Worm (Caenorhabditis elegans) whole organism, late embryonic: Measurements from ENCODE around the gene Y41G9A.6.

Experiments used
- C08G9.2 ChIP-seq: sonication (generic microtip); optimal IDR thresholded peaks from 2 replicates; lab custom pipeline; 2016; ENCODE audit warnings: mild to moderate bottlenecking, missing genetic modification characterization, moderate library complexity, missing compliant biosample characterization
- K02D7.2 ChIP-seq: sonication (generic microtip); optimal IDR thresholded peaks from 2 replicates; lab custom pipeline; 2017; ENCODE audit warnings: mild to moderate bottlenecking, missing genetic modification characterization, missing compliant biosample characterization
- K09A11.1 ChIP-seq: sonication (generic microtip); optimal IDR thresholded peaks from 2 replicates; lab custom pipeline; 2017; ENCODE audit warnings: antibody characterized with exemption, mild to moderate bottlenecking, missing genetic modification characterization, missing compliant biosample characterization; ENCODE audit not compliant: insufficient read depth
- T23F11.4 ChIP-seq: fragments of 200-800 bp; sonication (Bioruptor generic); optimal IDR thresholded peaks from 2 replicates; lab custom pipeline; 2018; ENCODE audit warnings: mild to moderate bottlenecking, missing genetic modification characterization, missing compliant biosample characterization
- Y22D7AL.16 ChIP-seq: sonication (generic microtip); optimal IDR thresholded peaks from 2 replicates; lab custom pipeline; 2016; ENCODE audit warnings: missing genetic modification characterization, missing compliant biosample characterization
- ahr-1 ChIP-seq: sonication (generic microtip); optimal IDR thresholded peaks from 2 replicates; lab custom pipeline; 2016; ENCODE audit warnings: missing genetic modification characterization, missing compliant biosample characterization
- ama-1 ChIP-seq: fragments of 150-350 bp; optimal IDR thresholded peaks from 2 replicates; lab custom pipeline; 2014
- ceh-18 ChIP-seq: sonication (generic microtip); optimal IDR thresholded peaks from 2 replicates; lab custom pipeline; 2016; ENCODE audit warnings: missing genetic modification characterization, missing compliant biosample characterization
- ceh-19 ChIP-seq: fragments of 200-800 bp; sonication (Bioruptor generic); optimal IDR thresholded peaks from 2 replicates; lab custom pipeline; 2018; ENCODE audit warnings: mild to moderate bottlenecking, missing genetic modification characterization, missing compliant biosample characterization
- ceh-22 ChIP-seq: sonication (generic microtip); optimal IDR thresholded peaks from 2 replicates; lab custom pipeline; 2017; ENCODE audit warnings: missing biosample characterization, missing genetic modification characterization
- ceh-30 ChIP-seq: fragments of 150-350 bp; optimal IDR thresholded peaks from 2 replicates; lab custom pipeline; 2014; ENCODE audit warnings: missing biosample characterization, missing genetic modification characterization
- ceh-31 ChIP-seq: sonication (generic microtip); optimal IDR thresholded peaks from 2 replicates; lab custom pipeline; 2016; ENCODE audit warnings: missing genetic modification characterization, missing compliant biosample characterization
- ceh-34 ChIP-seq: sonication (generic microtip); optimal IDR thresholded peaks from 2 replicates; lab custom pipeline; 2016; ENCODE audit warnings: mild to moderate bottlenecking, missing genetic modification characterization, missing compliant biosample characterization
- ceh-45 ChIP-seq: fragments of 200-800 bp; sonication (Bioruptor generic); IDR thresholded peaks from 2 replicates; pipeline ENCODE4 v1.3.6; 2022; ENCODE audit warnings: missing genetic modification reagents, missing genetic modification characterization, missing compliant biosample characterization
- ceh-48 ChIP-seq: sonication (generic microtip); optimal IDR thresholded peaks from 2 replicates; lab custom pipeline; 2016; ENCODE audit warnings: missing genetic modification characterization, inconsistent platforms, missing compliant biosample characterization
- ceh-6 ChIP-seq: fragments of 200-800 bp; sonication (Bioruptor generic); optimal IDR thresholded peaks from 2 replicates; lab custom pipeline; 2018; ENCODE audit warnings: mild to moderate bottlenecking, missing genetic modification characterization, missing compliant biosample characterization
- che-1 ChIP-seq: sonication (generic microtip); optimal IDR thresholded peaks from 2 replicates; lab custom pipeline; 2016; ENCODE audit warnings: mild to moderate bottlenecking, missing genetic modification characterization, missing compliant biosample characterization
- dmd-4 ChIP-seq: sonication (generic microtip); optimal IDR thresholded peaks from 2 replicates; lab custom pipeline; 2016; ENCODE audit warnings: borderline replicate concordance, missing genetic modification characterization, missing compliant biosample characterization
- elt-2 ChIP-seq: sonication (generic microtip); optimal IDR thresholded peaks from 2 replicates; lab custom pipeline; 2016; ENCODE audit warnings: missing genetic modification reagents, missing genetic modification characterization, missing compliant biosample characterization
- elt-4 ChIP-seq: sonication (generic microtip); optimal IDR thresholded peaks from 2 replicates; lab custom pipeline; 2016; ENCODE audit warnings: missing genetic modification characterization, missing compliant biosample characterization
- ets-4 ChIP-seq: sonication (generic microtip); optimal IDR thresholded peaks from 2 replicates; lab custom pipeline; 2016; ENCODE audit warnings: missing genetic modification characterization, missing compliant biosample characterization
- fax-1 ChIP-seq: sonication (generic microtip); optimal IDR thresholded peaks from 2 replicates; lab custom pipeline; 2016; ENCODE audit warnings: missing genotype, missing genetic modification characterization, missing compliant biosample characterization
- fkh-10 ChIP-seq: fragments of 150-350 bp; optimal IDR thresholded peaks from 2 replicates; lab custom pipeline; 2014; ENCODE audit warnings: missing biosample characterization, missing genetic modification reagents, missing genetic modification characterization
- fkh-6 ChIP-seq: sonication (generic microtip); optimal IDR thresholded peaks from 2 replicates; lab custom pipeline; 2016; ENCODE audit warnings: missing genetic modification characterization, missing compliant biosample characterization
- hlh-6 ChIP-seq: sonication (generic microtip); optimal IDR thresholded peaks from 2 replicates; lab custom pipeline; 2016; ENCODE audit warnings: missing genotype, missing genetic modification characterization, missing compliant biosample characterization
- hlh-8 ChIP-seq: sonication (generic microtip); optimal IDR thresholded peaks from 2 replicates; lab custom pipeline; 2016; ENCODE audit warnings: missing genotype, missing genetic modification characterization, missing compliant biosample characterization
- lin-11 ChIP-seq: fragments of 200-800 bp; sonication (Bioruptor generic); optimal IDR thresholded peaks from 2 replicates; lab custom pipeline; 2018; ENCODE audit warnings: mild to moderate bottlenecking, missing genetic modification characterization, missing compliant biosample characterization
- madf-2 ChIP-seq: sonication (generic microtip); optimal IDR thresholded peaks from 2 replicates; lab custom pipeline; 2017; ENCODE audit warnings: missing genetic modification characterization, missing compliant biosample characterization
- nhr-11 ChIP-seq: fragments of 150-350 bp; optimal IDR thresholded peaks from 2 replicates; lab custom pipeline; 2014; ENCODE audit warnings: missing biosample characterization, missing genetic modification characterization
- nhr-232 ChIP-seq: sonication (generic microtip); optimal IDR thresholded peaks from 2 replicates; lab custom pipeline; 2016; ENCODE audit warnings: missing genetic modification characterization, missing compliant biosample characterization
- npax-4 ChIP-seq: sonication (generic microtip); optimal IDR thresholded peaks from 2 replicates; lab custom pipeline; 2016; ENCODE audit warnings: missing genetic modification characterization, missing compliant biosample characterization
- pag-3 ChIP-seq: sonication (generic microtip); optimal IDR thresholded peaks from 2 replicates; lab custom pipeline; 2016; ENCODE audit warnings: missing compliant biosample characterization, missing genetic modification characterization, borderline replicate concordance
- pat-9 ChIP-seq: fragments of 200-800 bp; sonication (Bioruptor generic); optimal IDR thresholded peaks from 2 replicates; lab custom pipeline; 2018; ENCODE audit warnings: mild to moderate bottlenecking, missing genetic modification characterization, moderate library complexity, missing compliant biosample characterization
- pax-1 ChIP-seq: fragments of 150-350 bp; optimal IDR thresholded peaks from 2 replicates; lab custom pipeline; 2014; ENCODE audit warnings: missing biosample characterization, missing genetic modification characterization
- pqm-1 ChIP-seq: sonication (generic microtip); optimal IDR thresholded peaks from 2 replicates; lab custom pipeline; 2016; ENCODE audit warnings: missing genetic modification characterization, missing compliant biosample characterization
- pros-1 ChIP-seq: fragments of 150-350 bp; optimal IDR thresholded peaks from 2 replicates; lab custom pipeline; 2014; ENCODE audit warnings: missing biosample characterization, missing genetic modification reagents, missing genetic modification characterization
- rnt-1 ChIP-seq: sonication (generic microtip); optimal IDR thresholded peaks from 2 replicates; lab custom pipeline; 2016; ENCODE audit warnings: missing genetic modification characterization, missing compliant biosample characterization
- sdc-2 ChIP-seq: sonication (generic microtip); optimal IDR thresholded peaks from 2 replicates; lab custom pipeline; 2016; ENCODE audit warnings: missing genotype, missing genetic modification characterization, missing compliant biosample characterization
- sox-2 ChIP-seq: fragments of 200-800 bp; sonication (Bioruptor generic); IDR thresholded peaks from 2 replicates; pipeline ENCODE4 v1.3.6; 2022; ENCODE audit warnings: missing genetic modification reagents, missing genetic modification characterization, missing compliant biosample characterization
- sox-4 ChIP-seq: sonication (generic microtip); optimal IDR thresholded peaks from 2 replicates; lab custom pipeline; 2017; ENCODE audit warnings: mild to moderate bottlenecking, missing genetic modification characterization, inconsistent platforms, missing compliant biosample characterization
- tbx-7 ChIP-seq: sonication (generic microtip); optimal IDR thresholded peaks from 2 replicates; lab custom pipeline; 2016; ENCODE audit warnings: missing genotype, missing genetic modification characterization, missing compliant biosample characterization
- ttx-3 ChIP-seq: sonication (generic microtip); optimal IDR thresholded peaks from 2 replicates; lab custom pipeline; 2016; ENCODE audit warnings: missing genetic modification reagents, missing genetic modification characterization, missing compliant biosample characterization
- unc-42 ChIP-seq: sonication (generic microtip); optimal IDR thresholded peaks from 2 replicates; lab custom pipeline; 2016; ENCODE audit warnings: missing genotype, missing genetic modification characterization, missing compliant biosample characterization
- unc-55 ChIP-seq: sonication (generic microtip); optimal IDR thresholded peaks from 2 replicates; lab custom pipeline; 2017; ENCODE audit warnings: missing biosample characterization, missing genetic modification reagents, missing genetic modification characterization
- unc-86 ChIP-seq: sonication (generic microtip); optimal IDR thresholded peaks from 2 replicates; lab custom pipeline; 2016; ENCODE audit warnings: missing genetic modification characterization, missing compliant biosample characterization
- zip-5 ChIP-seq: sonication (generic microtip); optimal IDR thresholded peaks from 2 replicates; lab custom pipeline; 2016; ENCODE audit warnings: missing genetic modification characterization, missing compliant biosample characterization
- ztf-16 ChIP-seq: sonication (generic microtip); optimal IDR thresholded peaks from 2 replicates; lab custom pipeline; 2017; ENCODE audit warnings: missing genetic modification characterization, missing compliant biosample characterization

Gene Y41G9A.6

ce11 chrX:3045466-3045865 lies 41.9 kb upstream of the Y41G9A.6 start, which contains the start of gene cnnm-3:
cnnm-3 (minus strand) TSS chrX:3045847.
- TF ChIP-seq lin-11 (tag; lab: Kevin White, UChicago): no peak
- TF ChIP-seq elt-4: no peak
- no peak for TF ChIP-seq dmd-4 (tag; lab: Kevin White, UChicago)
- TF ChIP-seq C08G9.2: no peak
- TF ChIP-seq sdc-2 (tag; lab: Kevin White, UChicago): no peak
- no peak for TF ChIP-seq ttx-3 (tag; lab: Kevin White, UChicago)
- no peak for TF ChIP-seq che-1 (tag; lab: Kevin White, UChicago)
- TF ChIP-seq nhr-232 (tag; lab: Kevin White, UChicago): no peak
- TF ChIP-seq madf-2 (tag; lab: Kevin White, UChicago): no peak
- TF ChIP-seq pax-1 (tag; lab: Kevin White, UChicago): no peak

- peak; percentile 85 for TF ChIP-seq ceh-31 (tag; lab: Kevin White, UChicago)
- no peak for TF ChIP-seq nhr-232 (tag; lab: Kevin White, UChicago)
- TF ChIP-seq, all 69 proteins: peak for 1
These were observed 37.0 kb upstream of the Y41G9A.6 start for ce11 chrX:3040609-3041008.

ce11 chrX:3040021-3040420 lies 36.4 kb upstream of the Y41G9A.6 start:
- no peak for TF ChIP-seq ets-4 (tag; lab: Kevin White, UChicago)
- TF ChIP-seq unc-86 (tag; lab: Kevin White, UChicago): no peak
- peak; percentile 71 for TF ChIP-seq unc-42 (tag; lab: Kevin White, UChicago)
- TF ChIP-seq K09A11.1: no peak
- TF ChIP-seq ahr-1 (tag; lab: Kevin White, UChicago): no peak
- TF ChIP-seq ceh-22 (tag; lab: Kevin White, UChicago): no peak
- no peak for TF ChIP-seq ceh-19 (GFP tag; lab: Kevin White, UChicago)

- TF ChIP-seq ceh-18 (tag; lab: Kevin White, UChicago) (peak; percentile 90), pax-1 (tag; lab: Kevin White, UChicago) (peak; percentile 60), unc-55 (GFP tag; lab: Kevin White, UChicago) (peak; percentile 24), fkh-10 (GFP tag; lab: Kevin White, UChicago) (peak; percentile 82), fkh-6 (tag; lab: Kevin White, UChicago) (peak; percentile 92), ahr-1 (tag; lab: Kevin White, UChicago) (peak; percentile 83), fax-1 (tag; lab: Kevin White, UChicago) (peak; percentile 91), Y22D7AL.16 (tag; lab: Kevin White, UChicago) (peak; percentile 94), tbx-7 (tag; lab: Kevin White, UChicago) (peak; percentile 37), ama-1 (lab: Kevin White, UChicago) (no peak), hlh-6 (tag; lab: Kevin White, UChicago) (peak; percentile 96), ztf-16 (tag; lab: Kevin White, UChicago) (peak; percentile 94), madf-2 (tag; lab: Kevin White, UChicago) (peak; percentile 94), ceh-34 (tag; lab: Kevin White, UChicago) (peak; percentile 94), ceh-6 (peak; percentile 89), zip-5 (tag; lab: Kevin White, UChicago) (peak; percentile 83), elt-2 (tag; lab: Kevin White, UChicago) (peak; percentile 95), sox-2 (peak; percentile 85), ceh-48 (tag; lab: Kevin White, UChicago) (peak; percentile 90), pag-3 (tag; lab: Kevin White, UChicago) (peak; percentile 64), K09A11.1 (peak; percentile 86), npax-4 (tag; lab: Kevin White, UChicago) (peak; percentile 93), nhr-11 (tag; lab: Kevin White, UChicago) (no peak), sox-4 (tag; lab: Kevin White, UChicago) (peak; percentile 93), hlh-8 (tag; lab: Kevin White, UChicago) (peak; percentile 93), K02D7.2 (tag; lab: Kevin White, UChicago) (peak; percentile 93), nhr-232 (tag; lab: Kevin White, UChicago) (peak; percentile 90), rnt-1 (tag; lab: Kevin White, UChicago) (peak; percentile 97), pqm-1 (peak; percentile 93), elt-4 (no peak), unc-42 (tag; lab: Kevin White, UChicago) (peak; percentile 68), ceh-30 (tag; lab: Kevin White, UChicago) (peak; percentile 63), pat-9 (tag; lab: Kevin White, UChicago) (peak; percentile 92), ceh-22 (tag; lab: Kevin White, UChicago) (no peak), T23F11.4 (peak; percentile 95), pros-1 (tag; lab: Kevin White, UChicago) (no peak), ceh-45 (GFP tag; lab: Robert Waterston, UW) (peak; percentile 95)
These were observed 32.4 kb upstream of the Y41G9A.6 start for ce11 chrX:3035972-3036379.
